Worm (Caenorhabditis elegans): ENCODE results near the gene nsph-4.3.

nsph-4.3 gene

DNA sequence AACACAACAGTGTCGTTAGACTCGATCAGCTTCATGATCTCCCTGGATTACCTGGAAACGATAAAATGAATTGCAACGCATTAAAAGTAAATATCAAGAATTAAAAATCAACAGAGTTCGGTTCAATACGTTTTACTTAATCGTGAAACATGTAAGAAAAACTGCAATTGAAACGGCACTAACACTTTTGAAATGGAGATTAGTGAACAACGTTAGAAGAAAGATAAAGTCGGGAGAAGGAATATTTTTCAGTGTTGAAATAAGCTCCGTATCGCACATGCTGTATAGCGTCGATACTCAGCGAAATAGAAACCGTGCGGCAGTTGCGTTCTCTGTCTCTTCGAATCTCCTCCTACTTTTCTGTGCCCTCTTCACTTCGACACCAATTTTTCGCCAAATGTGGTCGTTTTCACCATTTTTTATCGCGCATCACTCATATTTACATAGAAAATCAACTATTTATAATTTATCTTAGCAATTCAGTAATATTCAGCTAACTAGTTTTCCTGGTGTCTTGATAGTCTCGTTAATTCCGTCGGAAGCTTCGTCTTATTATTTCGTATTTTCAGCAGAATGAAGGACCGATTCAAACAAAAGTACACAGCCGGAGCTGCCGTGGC, 36.2 kb downstream of the nsph-4.3 start, which contains the start of the genes rpl-9 and lpd-7:
TSS of gene rpl-9 (minus strand) at position 51 of the 620 bp plus-strand sequence.
TSS of gene lpd-7 (plus strand) at position 570 of the 620 bp plus-strand sequence.
- TF ChIP-seq ceh-82 (tag; optimal IDR thresholded peaks at IDR 0.05) (no peak), sma-9 (GFP tag; optimal IDR thresholded peaks at IDR 0.05) (peak; percentile 74), sma-9 (tag; optimal IDR thresholded peaks at IDR 0.05) (no peak), C34F6.9 (tag; optimal IDR thresholded peaks at IDR 0.05) (peak; percentile 93), ztf-1 (GFP tag; conservative IDR thresholded peaks at IDR 0.05) (no peak), elt-1 (tag; optimal IDR thresholded peaks at IDR 0.05) (no peak), elt-3 (tag; optimal IDR thresholded peaks at IDR 0.05) (no peak), ztf-11 (tag; optimal IDR thresholded peaks at IDR 0.05) (no peak), lin-39 (tag; optimal IDR thresholded peaks at IDR 0.05) (no peak), nhr-11 (tag; optimal IDR thresholded peaks at IDR 0.05) (no peak), mbf-1 (tag; optimal IDR thresholded peaks at IDR 0.05) (no peak), ama-1 (optimal IDR thresholded peaks at IDR 0.05) (peak; percentile 75), alr-1 (tag; optimal IDR thresholded peaks at IDR 0.05) (no peak), aly-2 (tag; optimal IDR thresholded peaks at IDR 0.05) (no peak), sma-3 (GFP tag; optimal IDR thresholded peaks at IDR 0.05) (peak; percentile 62), ZK546.5 (tag; optimal IDR thresholded peaks at IDR 0.05) (no peak), unc-55 (GFP tag; optimal IDR thresholded peaks at IDR 0.05) (peak; percentile 97), F13H6.1 (tag; optimal IDR thresholded peaks at IDR 0.05) (peak; percentile 60), nhr-10 (tag; optimal IDR thresholded peaks at IDR 0.05) (no peak), mdl-1 (tag; optimal IDR thresholded peaks at IDR 0.05) (peak; percentile 8 to 57), nhr-21 (tag; optimal IDR thresholded peaks at IDR 0.05) (peak; percentile 72), nhr-129 (tag; optimal IDR thresholded peaks at IDR 0.05) (peak; percentile 97), lin-11 (tag; optimal IDR thresholded peaks at IDR 0.05) (peak; percentile 72), crh-2 (tag; optimal IDR thresholded peaks at IDR 0.05) (peak; percentile 87), nhr-77 (tag; optimal IDR thresholded peaks at IDR 0.05) (no peak), sem-4 (tag; optimal IDR thresholded peaks at IDR 0.05) (peak; percentile 42), gmeb-1 (tag; optimal IDR thresholded peaks at IDR 0.05) (peak; percentile 75), nhr-23 (tag; optimal IDR thresholded peaks at IDR 0.05) (no peak), dmd-4 (tag; optimal IDR thresholded peaks at IDR 0.05) (no peak), egl-27 (tag; optimal IDR thresholded peaks at IDR 0.05) (peak; percentile 76), R02D3.7 (tag; optimal IDR thresholded peaks at IDR 0.05) (no peak), nhr-12 (tag; optimal IDR thresholded peaks at IDR 0.05) (no peak), snpc-4 (tag; optimal IDR thresholded peaks at IDR 0.05) (peak; percentile 56), peb-1 (tag; optimal IDR thresholded peaks at IDR 0.05) (no peak), Y55F3AM.14 (GFP tag; optimal IDR thresholded peaks at IDR 0.05) (no peak), skn-1 (tag; optimal IDR thresholded peaks at IDR 0.05) (no peak), blmp-1 (tag; optimal IDR thresholded peaks at IDR 0.05; ENCODE audit: insufficient read depth) (peak; percentile 72), nhr-237 (tag; optimal IDR thresholded peaks at IDR 0.05) (no peak), fos-1 (tag; optimal IDR thresholded peaks at IDR 0.05) (peak; percentile 62), unc-39 (tag; optimal IDR thresholded peaks at IDR 0.05) (no peak), nhr-25 (tag; optimal IDR thresholded peaks at IDR 0.05) (peak; percentile 82), mab-5 (tag; optimal IDR thresholded peaks at IDR 0.05) (peak; percentile 39), nhr-6 (tag; optimal IDR thresholded peaks at IDR 0.05) (peak; percentile 77), lsy-2 (tag; optimal IDR thresholded peaks at IDR 0.05) (peak; percentile 65 to 91), unc-62 (GFP tag; optimal IDR thresholded peaks at IDR 0.05) (no peak), lin-13 (GFP tag; optimal IDR thresholded peaks at IDR 0.05) (peak; percentile 89), ceh-16 (tag; optimal IDR thresholded peaks at IDR 0.05) (peak; percentile 20), ztf-4 (tag; optimal IDR thresholded peaks at IDR 0.05) (peak; percentile 64), zag-1 (tag; optimal IDR thresholded peaks at IDR 0.05) (peak; percentile 67)
